Worm (Caenorhabditis elegans) whole organism, L1 larva: Measurements from ENCODE around the gene nspb-3.
A peak's percentile ranks its signal among the peaks of the same experiment; 100 is the strongest.

Experiments used
- C04F5.9 ChIP-seq: sonication (generic microtip); optimal IDR thresholded peaks from 2 replicates; lab custom pipeline; 2016; ENCODE audit warnings: missing genetic modification characterization, missing compliant biosample characterization
- C16A3.4 ChIP-seq: fragments of 150-350 bp; optimal IDR thresholded peaks from 2 replicates; lab custom pipeline; 2014; ENCODE audit warnings: missing biosample characterization, missing genetic modification characterization
- F16B12.6 ChIP-seq: fragments of 150-350 bp; optimal IDR thresholded peaks from 2 replicates; lab custom pipeline; 2014; ENCODE audit warnings: missing biosample characterization, missing genetic modification characterization
- aha-1 ChIP-seq: fragments of 150-350 bp; optimal IDR thresholded peaks from 2 replicates; lab custom pipeline; 2014; ENCODE audit warnings: missing biosample characterization, missing genetic modification characterization
- alr-1 ChIP-seq: fragments of 200-800 bp; sonication (Bioruptor generic); optimal IDR thresholded peaks from 2 replicates; lab custom pipeline; 2018; ENCODE audit warnings: borderline replicate concordance, mild to moderate bottlenecking, missing genetic modification characterization, missing compliant biosample characterization
- aly-2 ChIP-seq: fragments of 150-350 bp; optimal IDR thresholded peaks from 2 replicates; lab custom pipeline; 2014; ENCODE audit warnings: missing biosample characterization, missing genetic modification characterization
- ama-1 ChIP-seq: fragments of 150-350 bp; optimal IDR thresholded peaks from 2 replicates; lab custom pipeline; 2014
- blmp-1 ChIP-seq: fragments of 150-350 bp; optimal IDR thresholded peaks from 2 replicates; lab custom pipeline; 2014; ENCODE audit warnings: missing biosample characterization, missing genetic modification characterization
- ceh-63 ChIP-seq: fragments of 200-800 bp; sonication (Bioruptor generic); optimal IDR thresholded peaks from 2 replicates; lab custom pipeline; 2018; ENCODE audit warnings: mild to moderate bottlenecking, missing genetic modification characterization, missing compliant biosample characterization
- ceh-8 ChIP-seq: fragments of 200-800 bp; sonication (Bioruptor generic); optimal IDR thresholded peaks from 2 replicates; lab custom pipeline; 2018; ENCODE audit warnings: mild to moderate bottlenecking, missing genetic modification characterization, moderate library complexity, missing compliant biosample characterization
- ceh-82 ChIP-seq, 3 experiments: fragments of 150-350 bp in 1 of 3; sonication (generic microtip) in 2 of 3; optimal IDR thresholded peaks; 2 replicates each; lab custom pipeline; 2014 to 2017; ENCODE audit warnings: missing biosample characterization in 3 of 3, missing genetic modification characterization in 3 of 3
- ceh-88 ChIP-seq: fragments of 200-800 bp; sonication (Bioruptor generic); IDR thresholded peaks from 2 replicates; pipeline ENCODE4 v1.3.6; 2022; ENCODE audit warnings: missing genetic modification characterization, missing compliant biosample characterization
- ceh-90 ChIP-seq: sonication (generic microtip); optimal IDR thresholded peaks from 2 replicates; lab custom pipeline; 2016; ENCODE audit warnings: missing genetic modification characterization, missing compliant biosample characterization
- ces-1 ChIP-seq: fragments of 150-350 bp; optimal IDR thresholded peaks from 2 replicates; lab custom pipeline; 2014; ENCODE audit warnings: missing biosample characterization, missing genetic modification reagents, missing genetic modification characterization
- dsc-1 ChIP-seq: sonication (generic microtip); optimal IDR thresholded peaks from 2 replicates; lab custom pipeline; 2016; ENCODE audit warnings: mild to moderate bottlenecking, missing genetic modification characterization, missing compliant biosample characterization
- efl-3 ChIP-seq: fragments of 200-800 bp; sonication (Bioruptor generic); optimal IDR thresholded peaks from 2 replicates; lab custom pipeline; 2018; ENCODE audit warnings: mild to moderate bottlenecking, missing genetic modification characterization, missing compliant biosample characterization
- egl-27 ChIP-seq, 2 experiments: fragments of 150-350 bp in 1 of 2; sonication (generic microtip); optimal IDR thresholded peaks; 3 replicates each; lab custom pipeline; 2017 to 2018; ENCODE audit warnings: missing biosample characterization in 2 of 2, missing genetic modification characterization in 2 of 2, missing genetic modification reagents in 2 of 2
- fos-1 ChIP-seq: fragments of 150-350 bp; optimal IDR thresholded peaks from 2 replicates; lab custom pipeline; 2014; ENCODE audit warnings: missing biosample characterization, missing genetic modification characterization
- hlh-4 ChIP-seq: sonication (generic microtip); optimal IDR thresholded peaks from 2 replicates; lab custom pipeline; 2016; ENCODE audit warnings: mild to moderate bottlenecking, missing genetic modification characterization, missing compliant biosample characterization
- hpl-2 ChIP-seq: fragments of 150-350 bp; optimal IDR thresholded peaks from 2 replicates; lab custom pipeline; 2014; ENCODE audit warnings: missing biosample characterization, missing genetic modification reagents, missing genetic modification characterization
- jun-1 ChIP-seq: fragments of 150-350 bp; optimal IDR thresholded peaks from 2 replicates; lab custom pipeline; 2014; ENCODE audit warnings: missing biosample characterization, missing genetic modification reagents, missing genetic modification characterization
- lin-13 ChIP-seq: fragments of 150-350 bp; optimal IDR thresholded peaks from 2 replicates; lab custom pipeline; 2014; ENCODE audit warnings: missing biosample characterization, missing genetic modification reagents, missing genetic modification characterization
- lin-14 ChIP-seq: fragments of 200-800 bp; sonication (Bioruptor generic); optimal IDR thresholded peaks from 2 replicates; lab custom pipeline; 2018; ENCODE audit warnings: mild to moderate bottlenecking, missing genetic modification characterization, moderate library complexity, missing compliant biosample characterization
- lsy-2 ChIP-seq, 2 experiments: fragments of 150-350 bp; optimal IDR thresholded peaks; 2 replicates each; lab custom pipeline; 2014; ENCODE audit warnings: missing biosample characterization in 2 of 2, missing genetic modification characterization in 2 of 2
- mef-2 ChIP-seq: fragments of 150-350 bp; optimal IDR thresholded peaks from 2 replicates; lab custom pipeline; 2014; ENCODE audit warnings: missing biosample characterization, missing genetic modification characterization
- nhr-11 ChIP-seq: fragments of 150-350 bp; optimal IDR thresholded peaks from 2 replicates; lab custom pipeline; 2014; ENCODE audit warnings: missing biosample characterization, missing genetic modification characterization
- nhr-12 ChIP-seq: sonication (generic microtip); optimal IDR thresholded peaks from 2 replicates; lab custom pipeline; 2017; ENCODE audit warnings: missing biosample characterization, missing genetic modification characterization
- nhr-19 ChIP-seq: fragments of 200-800 bp; sonication (Bioruptor generic); conservative IDR thresholded peaks from 2 replicates; pipeline ENCODE4 v1.3.6; 2022; ENCODE audit warnings: missing genetic modification characterization, missing compliant biosample characterization
- nhr-237 ChIP-seq: fragments of 150-350 bp; optimal IDR thresholded peaks from 2 replicates; lab custom pipeline; 2014; ENCODE audit warnings: missing biosample characterization, missing genetic modification characterization
- nhr-28 ChIP-seq: fragments of 150-350 bp; optimal IDR thresholded peaks from 2 replicates; lab custom pipeline; 2014; ENCODE audit warnings: missing biosample characterization, missing genetic modification characterization
- nhr-71 ChIP-seq: sonication (generic microtip); optimal IDR thresholded peaks from 2 replicates; lab custom pipeline; 2016; ENCODE audit warnings: mild to moderate bottlenecking, missing genetic modification characterization, moderate library complexity, missing compliant biosample characterization
- nhr-76 ChIP-seq: sonication (generic microtip); optimal IDR thresholded peaks from 2 replicates; lab custom pipeline; 2017; ENCODE audit warnings: missing biosample characterization, missing genetic modification characterization
- nhr-85 ChIP-seq: sonication (generic microtip); peaks from one replicate; lab custom pipeline; 2016; ENCODE audit warnings: missing genetic modification characterization, inconsistent platforms, missing compliant biosample characterization
- nhr-90 ChIP-seq: sonication (generic microtip); optimal IDR thresholded peaks from 2 replicates; lab custom pipeline; 2016; ENCODE audit warnings: mild to moderate bottlenecking, missing genetic modification characterization, missing compliant biosample characterization; ENCODE audit not compliant: poor library complexity
- pax-3 ChIP-seq: fragments of 200-800 bp; sonication (Bioruptor generic); optimal IDR thresholded peaks from 2 replicates; lab custom pipeline; 2018; ENCODE audit warnings: mild to moderate bottlenecking, missing genetic modification characterization, moderate library complexity, missing compliant biosample characterization
- pqm-1 ChIP-seq: sonication (generic microtip); optimal IDR thresholded peaks from 3 replicates; lab custom pipeline; 2017; ENCODE audit warnings: missing biosample characterization, missing genetic modification characterization
- rnt-1 ChIP-seq: sonication (generic microtip); optimal IDR thresholded peaks from 2 replicates; lab custom pipeline; 2016; ENCODE audit warnings: mild to moderate bottlenecking, missing genetic modification characterization, moderate library complexity, missing compliant biosample characterization
- skn-1 ChIP-seq: fragments of 150-350 bp; optimal IDR thresholded peaks from 2 replicates; lab custom pipeline; 2014; ENCODE audit warnings: missing biosample characterization, missing genetic modification characterization
- snpc-4 ChIP-seq: fragments of 150-350 bp; optimal IDR thresholded peaks from 2 replicates; lab custom pipeline; 2014; ENCODE audit warnings: missing biosample characterization, missing genetic modification characterization
- sox-4 ChIP-seq: sonication (generic microtip); optimal IDR thresholded peaks from 2 replicates; lab custom pipeline; 2016; ENCODE audit warnings: missing genetic modification characterization, missing compliant biosample characterization
- sptf-1 ChIP-seq: fragments of 150-350 bp; optimal IDR thresholded peaks from 2 replicates; lab custom pipeline; 2014; ENCODE audit warnings: missing biosample characterization, missing genetic modification characterization
- sup-37 ChIP-seq: fragments of 200-800 bp; sonication (Bioruptor generic); optimal IDR thresholded peaks from 2 replicates; lab custom pipeline; 2018; ENCODE audit warnings: mild to moderate bottlenecking, missing genetic modification characterization, missing compliant biosample characterization
- swsn-7 ChIP-seq: sonication (generic microtip); optimal IDR thresholded peaks from 2 replicates; lab custom pipeline; 2016; ENCODE audit warnings: missing genetic modification characterization, missing compliant biosample characterization
- tbx-2 ChIP-seq: sonication (generic microtip); optimal IDR thresholded peaks from 2 replicates; lab custom pipeline; 2016; ENCODE audit warnings: missing genetic modification characterization, missing compliant biosample characterization
- tlp-1 ChIP-seq: fragments of 150-350 bp; optimal IDR thresholded peaks from 2 replicates; lab custom pipeline; 2014; ENCODE audit warnings: missing biosample characterization, missing genetic modification characterization
- unc-130 ChIP-seq: fragments of 150-350 bp; optimal IDR thresholded peaks from 2 replicates; lab custom pipeline; 2017; ENCODE audit warnings: missing biosample characterization, missing genetic modification characterization, inconsistent platforms
- unc-62 ChIP-seq: fragments of 150-350 bp; optimal IDR thresholded peaks from 2 replicates; lab custom pipeline; 2014; ENCODE audit warnings: missing biosample characterization, missing genetic modification reagents, missing genetic modification characterization
- unc-86 ChIP-seq: sonication (generic microtip); optimal IDR thresholded peaks from 2 replicates; lab custom pipeline; 2016; ENCODE audit warnings: missing genetic modification characterization, missing compliant biosample characterization
- unc-98 ChIP-seq: fragments of 200-800 bp; sonication (Bioruptor generic); IDR thresholded peaks from 2 replicates; pipeline ENCODE4 v1.3.6; 2022; ENCODE audit warnings: missing genetic modification characterization, missing compliant biosample characterization
- vab-15 ChIP-seq: sonication (generic microtip); optimal IDR thresholded peaks from 2 replicates; lab custom pipeline; 2017; ENCODE audit warnings: missing genotype, mild to moderate bottlenecking, missing genetic modification characterization, missing compliant biosample characterization
- xbp-1 ChIP-seq: sonication (generic microtip); optimal IDR thresholded peaks from 2 replicates; lab custom pipeline; 2016; ENCODE audit warnings: missing genetic modification characterization, missing compliant biosample characterization
- ztf-11 ChIP-seq, 2 experiments: sonication (generic microtip); optimal IDR thresholded peaks; 2 replicates each; lab custom pipeline; 2016 to 2017; ENCODE audit warnings: missing genetic modification characterization in 2 of 2, missing biosample characterization in 1 of 2, missing compliant biosample characterization in 1 of 2
- ztf-4 ChIP-seq: fragments of 150-350 bp; optimal IDR thresholded peaks from 2 replicates; lab custom pipeline; 2014; ENCODE audit warnings: missing biosample characterization, missing genetic modification characterization

Gene nspb-3

DNA sequence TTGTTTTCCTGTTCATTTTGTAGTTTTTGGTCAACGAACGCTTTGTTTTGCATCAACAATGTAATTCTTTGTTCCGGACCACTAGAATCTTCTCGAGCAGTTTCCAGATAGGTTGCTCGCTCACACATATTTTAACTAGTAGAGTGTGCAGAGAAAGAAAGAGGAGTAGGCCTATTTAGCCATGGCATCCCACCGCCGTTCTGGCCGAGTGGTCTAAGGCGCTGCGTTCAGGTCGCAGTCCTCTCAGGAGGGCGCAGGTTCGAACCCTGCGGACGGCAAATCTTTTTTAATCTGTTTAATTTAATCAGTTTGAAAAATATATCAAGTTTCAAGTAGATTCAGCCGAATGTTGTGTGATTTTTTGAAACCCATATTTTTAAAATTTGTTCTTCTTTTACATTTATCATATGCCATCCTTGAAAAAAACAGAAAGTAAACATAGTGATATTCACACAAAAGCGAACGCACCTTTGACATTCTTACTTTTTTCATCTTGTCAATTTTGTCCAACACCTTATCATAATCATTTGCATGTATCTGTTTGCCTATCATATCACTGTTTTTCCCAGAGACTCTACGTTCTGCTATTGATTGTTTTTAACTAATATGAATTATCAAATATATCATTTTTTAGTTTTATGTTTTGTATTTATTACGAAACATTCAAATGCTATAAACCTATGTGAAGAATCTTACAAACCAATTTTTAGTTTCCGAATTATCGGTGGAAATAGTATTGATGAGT is 38.0 kb downstream of the nspb-3 start, which contains the start of gene try-3 (continued):
- no peak for TF ChIP-seq C04F5.9 (tag; lab: Kevin White, UChicago)
- no peak for TF ChIP-seq nhr-12 (tag; lab: Kevin White, UChicago)
- peak; percentile 72 for TF ChIP-seq skn-1 (tag; lab: Kevin White, UChicago)
- peak; percentile 60 to 72 for TF ChIP-seq lsy-2 (tag; optimal IDR thresholded peaks at IDR 0.05; lab: Kevin White, UChicago)
- peak; percentile 84 for TF ChIP-seq rnt-1
- peak; percentile 52 for TF ChIP-seq pax-3 (tag; lab: Kevin White, UChicago)
- TF ChIP-seq tbx-2 (tag; lab: Kevin White, UChicago), result peak; percentile 64
- TF ChIP-seq unc-86 (tag; lab: Kevin White, UChicago), result peak; percentile 50
- peak; percentile 69 for TF ChIP-seq dsc-1 (tag; lab: Kevin White, UChicago)
- no peak for TF ChIP-seq unc-98 (GFP tag; lab: Robert Waterston, UW)
- TF ChIP-seq nhr-85 (tag; lab: Kevin White, UChicago), result peak; percentile 68
- TF ChIP-seq snpc-4 (tag; lab: Kevin White, UChicago), result no peak
- TF ChIP-seq ceh-8 (GFP tag; lab: Kevin White, UChicago), result peak; percentile 55
- no peak for TF ChIP-seq tlp-1 (tag; lab: Kevin White, UChicago)
- TF ChIP-seq F16B12.6, result peak; percentile 2
- TF ChIP-seq nhr-90 (tag; lab: Kevin White, UChicago), result peak; percentile 59
- TF ChIP-seq sptf-1 (tag; lab: Kevin White, UChicago), result no peak
- TF ChIP-seq alr-1, result no peak
- TF ChIP-seq unc-130 (tag; lab: Kevin White, UChicago), result peak; percentile 51
- peak; percentile 60 for TF ChIP-seq nhr-19 (GFP tag; lab: Robert Waterston, UW)
- no peak for TF ChIP-seq mef-2 (tag; lab: Kevin White, UChicago)
- peak; percentile 53; the same call in 1 of the 2 replicates for TF ChIP-seq ceh-88 (GFP tag; lab: Robert Waterston, UW)
- peak; percentile 62 for TF ChIP-seq xbp-1 (tag; lab: Kevin White, UChicago)
- no peak for TF ChIP-seq hpl-2
- no peak for TF ChIP-seq aha-1 (tag; lab: Kevin White, UChicago)
- peak; percentile 65 for TF ChIP-seq C16A3.4 (tag; lab: Kevin White, UChicago)
- TF ChIP-seq jun-1 (tag; lab: Kevin White, UChicago), result no peak
- no peak for TF ChIP-seq blmp-1 (tag; lab: Kevin White, UChicago)
- no peak for TF ChIP-seq vab-15 (tag; lab: Kevin White, UChicago)
- TF ChIP-seq sox-4 (tag; lab: Kevin White, UChicago), result no peak
- no peak for TF ChIP-seq ztf-4
- TF ChIP-seq nhr-11, result no peak
- TF ChIP-seq nhr-237 (tag; lab: Kevin White, UChicago), result peak; percentile 22
- TF ChIP-seq fos-1 (tag; lab: Kevin White, UChicago), result no peak
- TF ChIP-seq ces-1 (GFP tag; lab: Kevin White, UChicago), result no peak
- TF ChIP-seq lin-13 (GFP tag; lab: Kevin White, UChicago), result peak; percentile 73
- peak; percentile 74 for TF ChIP-seq swsn-7
- TF ChIP-seq lin-14 (GFP tag; lab: Kevin White, UChicago), result peak; percentile 78
- no peak for TF ChIP-seq ceh-90 (tag; lab: Kevin White, UChicago)
- TF ChIP-seq nhr-71 (tag; lab: Kevin White, UChicago), result peak; percentile 83
- peak in 1 of 2 experiments; percentile 31 for TF ChIP-seq ztf-11 (tag; optimal IDR thresholded peaks at IDR 0.05; lab: Kevin White, UChicago)
- TF ChIP-seq ceh-63 (GFP tag; lab: Kevin White, UChicago), result no peak
- peak; percentile 30 to 70 (median 35) for TF ChIP-seq ceh-82 (tag; optimal IDR thresholded peaks at IDR 0.05; lab: Kevin White, UChicago)
- TF ChIP-seq sup-37 (GFP tag; lab: Kevin White, UChicago), result no peak
- no peak for TF ChIP-seq nhr-28 (tag; lab: Kevin White, UChicago)
- no peak for TF ChIP-seq efl-3 (GFP tag; lab: Kevin White, UChicago)
- TF ChIP-seq ama-1 (lab: Kevin White, UChicago), result no peak
- TF ChIP-seq pqm-1 (tag; lab: Kevin White, UChicago), result no peak
- TF ChIP-seq egl-27 (tag; optimal IDR thresholded peaks at IDR 0.05; lab: Kevin White, UChicago), result no peak
- no peak for TF ChIP-seq hlh-4 (tag; lab: Kevin White, UChicago)
- TF ChIP-seq nhr-76, result no peak
- no peak for TF ChIP-seq aly-2 (tag; lab: Kevin White, UChicago)
- no peak for TF ChIP-seq unc-62 (GFP tag; lab: Kevin White, UChicago)
